Fruit fly (Drosophila melanogaster): ENCODE results near the gene CG32642.

DNA sequence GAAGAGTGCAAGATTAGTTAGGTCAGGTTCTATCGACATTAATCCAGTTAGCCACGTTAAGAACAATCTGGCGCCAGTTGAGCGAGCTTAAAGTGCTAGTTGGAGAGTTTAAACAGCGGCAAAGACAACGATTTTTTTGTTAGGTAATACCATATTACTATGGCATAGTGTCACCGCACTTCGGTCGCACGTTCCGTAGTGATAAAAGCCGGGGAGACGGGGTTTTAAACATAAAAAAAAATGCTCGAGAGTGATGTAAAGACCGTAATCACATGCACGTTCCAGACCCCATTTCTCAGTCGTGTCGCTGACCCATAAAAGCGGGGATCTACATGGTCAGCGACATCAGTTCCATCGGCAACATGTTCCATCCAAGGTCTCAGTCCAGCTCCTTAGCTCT is at the start of gene CG32642:
- TF ChIP-seq CG33017 (tag; optimal IDR thresholded peaks at IDR 0.05) (no peak), Crg-1 (GFP tag; optimal IDR thresholded peaks at IDR 0.05) (no peak), cnc (optimal IDR thresholded peaks at IDR 0.05) (no peak)
